Fruit fly (Drosophila melanogaster): ENCODE results near the gene Arts.

The Arts gene

dm6 chr3L:16580049-16580448, 22.6 kb upstream of the Arts start, which contains the start of gene nxf2:
Gene nxf2, minus strand, starts transcription at chr3L:16580306.
- TF ChIP-seq ttk (optimal IDR thresholded peaks at IDR 0.05) (no peak), psq (optimal IDR thresholded peaks at IDR 0.05) (no peak), Myc (optimal IDR thresholded peaks at IDR 0.05) (no peak), Sin3A (optimal IDR thresholded peaks at IDR 0.05) (no peak), h (optimal IDR thresholded peaks at IDR 0.05) (no peak), insv (optimal IDR thresholded peaks at IDR 0.05) (no peak)

DNA sequence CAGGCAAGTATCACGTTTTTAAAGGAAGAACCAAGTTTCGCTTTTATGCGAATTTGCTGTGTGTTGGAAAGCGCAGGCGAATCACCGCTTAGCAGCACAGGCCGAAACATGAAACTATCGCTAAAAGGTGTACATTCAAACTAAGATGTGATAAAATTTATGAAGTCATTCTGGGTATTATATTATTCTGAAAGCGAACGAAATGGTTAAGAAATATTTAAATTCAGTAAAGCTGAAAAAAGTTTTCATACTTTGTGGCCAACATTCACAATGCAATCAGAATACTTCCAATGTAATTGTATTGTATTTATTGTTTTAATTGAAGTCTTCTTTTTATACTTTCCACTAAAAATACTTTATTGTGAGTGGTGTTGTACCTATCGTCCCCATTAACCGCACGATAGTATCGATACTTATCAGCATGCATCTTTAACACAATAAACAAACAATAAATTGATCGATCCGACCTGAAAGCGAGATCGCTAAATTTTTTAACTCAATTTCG, 21.4 kb upstream of the Arts start, which contains the start of gene Smn:
Gene Smn, minus strand, starts transcription at position 347 of the 505 bp plus-strand sequence.
- TF ChIP-seq h (optimal IDR thresholded peaks at IDR 0.05): no peak

DNA sequence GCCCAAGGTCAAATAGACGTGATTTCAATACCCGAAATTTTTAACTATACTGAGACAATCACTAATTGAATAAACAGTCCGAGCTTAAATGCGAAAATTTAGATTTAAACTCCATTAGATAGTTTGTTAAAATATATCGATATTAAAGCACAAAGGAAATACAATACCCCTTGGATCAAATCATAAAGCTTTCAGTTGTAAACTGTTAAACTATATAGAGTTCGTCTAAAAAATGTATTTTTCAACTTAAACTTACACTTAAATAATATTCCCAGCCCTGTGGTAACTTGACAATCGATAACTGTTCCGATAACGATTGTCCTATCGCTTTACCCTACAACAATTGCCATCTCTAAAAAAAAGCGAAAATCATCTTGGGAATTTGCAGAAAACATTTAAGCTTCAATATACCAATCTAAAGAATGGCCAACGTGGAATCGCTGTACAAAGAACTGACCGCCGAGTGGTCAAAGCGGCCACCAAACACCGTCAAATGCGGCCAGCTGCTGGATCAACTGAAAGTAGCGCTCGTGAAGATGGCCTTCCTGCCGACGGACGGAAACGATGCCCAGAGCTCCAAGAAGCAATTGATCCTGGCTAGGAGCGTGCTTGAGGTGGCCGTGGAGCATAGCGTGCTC, 19.9 kb upstream of the Arts start, which contains the start of gene Rpn12:
Gene Rpn12, plus strand, starts transcription at position 351 of the 638 bp plus-strand sequence.
- TF ChIP-seq h (optimal IDR thresholded peaks at IDR 0.05) (no peak), insv (optimal IDR thresholded peaks at IDR 0.05) (no peak), psq (optimal IDR thresholded peaks at IDR 0.05) (no peak), Myc (optimal IDR thresholded peaks at IDR 0.05) (no peak), Sin3A (optimal IDR thresholded peaks at IDR 0.05) (no peak), ttk (optimal IDR thresholded peaks at IDR 0.05) (no peak)

DNA sequence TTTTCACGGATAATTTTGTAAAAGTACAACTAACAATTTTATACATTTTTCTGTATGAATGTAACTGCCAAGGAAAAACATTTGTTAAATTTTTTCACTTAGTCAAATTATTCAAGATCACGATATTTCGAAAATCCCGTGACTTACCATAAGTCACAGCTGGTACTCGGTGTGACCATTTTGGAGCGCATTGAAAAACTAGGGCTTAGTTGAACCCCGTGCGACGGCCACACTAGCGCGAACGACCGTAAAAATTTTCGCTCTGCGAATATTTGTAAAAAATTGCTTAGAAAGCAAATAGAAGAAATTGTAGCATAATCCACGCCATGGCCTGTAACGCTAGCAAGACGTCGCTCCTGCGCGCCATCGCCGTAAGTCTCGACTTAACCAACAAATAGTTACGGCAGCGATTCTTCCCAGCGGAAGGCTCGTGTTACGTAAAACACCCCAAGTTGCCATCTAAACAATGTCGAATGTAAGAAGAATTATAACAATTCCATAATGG, 18.5 kb upstream of the Arts start, which contains the start of gene UQCR-C2:
Gene UQCR-C2, plus strand, starts transcription at position 51 of the 505 bp plus-strand sequence.
- TF ChIP-seq Sin3A (optimal IDR thresholded peaks at IDR 0.05) (no peak), h (optimal IDR thresholded peaks at IDR 0.05) (no peak), ttk (optimal IDR thresholded peaks at IDR 0.05) (no peak), Myc (optimal IDR thresholded peaks at IDR 0.05) (no peak), psq (optimal IDR thresholded peaks at IDR 0.05) (no peak), insv (optimal IDR thresholded peaks at IDR 0.05) (no peak)

- no peak for TF ChIP-seq ttk (optimal IDR thresholded peaks at IDR 0.05)
- TF ChIP-seq h (optimal IDR thresholded peaks at IDR 0.05): no peak
- no peak for TF ChIP-seq psq (optimal IDR thresholded peaks at IDR 0.05)
- no peak for TF ChIP-seq insv (optimal IDR thresholded peaks at IDR 0.05)
- no peak for TF ChIP-seq Myc (optimal IDR thresholded peaks at IDR 0.05)
- no peak for TF ChIP-seq Sin3A (optimal IDR thresholded peaks at IDR 0.05)
Measured at dm6 chr3L:16586989-16587388, 15.7 kb upstream of the Arts start, which contains the start of the genes Syx8 and CG32163. Gene Syx8, minus strand, starts transcription at chr3L:16587057. Gene CG32163, plus strand, starts transcription at chr3L:16587157.

DNA sequence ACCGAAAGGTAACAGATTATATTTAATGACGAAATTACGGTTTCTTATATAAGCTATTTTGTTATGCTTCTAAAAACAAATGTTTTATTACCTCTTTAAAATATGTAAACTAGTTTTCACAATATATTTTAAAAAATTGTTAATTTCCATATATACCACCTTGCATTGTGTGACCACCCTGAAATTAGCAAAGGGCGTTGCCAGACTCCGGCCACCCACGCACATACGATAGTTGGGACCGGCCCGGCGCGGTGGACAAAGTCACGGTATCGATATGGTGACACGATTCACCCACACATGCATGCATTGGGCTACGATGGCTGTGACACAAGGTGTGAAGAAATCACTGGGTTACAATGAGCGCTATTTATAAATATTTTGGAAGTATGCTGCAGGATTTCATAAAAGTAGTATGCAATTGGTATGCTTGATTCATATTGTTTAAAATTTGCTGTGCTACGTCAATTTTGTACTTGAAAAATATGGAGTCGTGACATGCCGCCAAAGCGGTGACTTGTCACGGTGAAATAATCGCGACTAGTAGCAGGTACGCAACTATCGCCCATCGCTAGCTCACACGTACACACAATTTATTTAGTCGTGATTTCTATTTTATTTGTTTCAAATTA, 14.5 kb upstream of the Arts start:
- TF ChIP-seq psq (optimal IDR thresholded peaks at IDR 0.05): no peak
- TF ChIP-seq insv (optimal IDR thresholded peaks at IDR 0.05): no peak
- TF ChIP-seq ttk (optimal IDR thresholded peaks at IDR 0.05): no peak
- no peak for TF ChIP-seq h (optimal IDR thresholded peaks at IDR 0.05)
- TF ChIP-seq Sin3A (optimal IDR thresholded peaks at IDR 0.05): no peak
- TF ChIP-seq Myc (optimal IDR thresholded peaks at IDR 0.05): no peak

DNA sequence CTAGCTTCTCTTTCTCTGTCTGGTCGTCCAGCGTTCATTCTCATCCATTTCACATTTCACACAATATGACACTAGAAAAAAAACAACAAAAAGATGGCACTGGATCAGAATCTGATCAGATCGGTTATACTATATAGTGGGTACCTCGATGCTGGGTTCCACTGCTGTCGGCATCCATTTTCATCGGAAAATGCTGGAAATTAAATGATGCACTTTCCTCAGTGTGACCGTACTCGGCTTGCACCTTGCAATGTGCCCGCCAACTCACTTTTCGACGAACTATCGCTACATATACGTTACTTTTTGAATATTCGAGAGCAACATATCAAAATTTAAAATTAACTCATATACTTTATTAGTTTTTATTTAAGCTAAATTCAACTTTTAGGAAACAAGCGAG, 11.8 kb upstream of the Arts start, which contains the start of gene tra:
Gene tra, minus strand, starts transcription at position 191 of the 400 bp plus-strand sequence.
- TF ChIP-seq psq (optimal IDR thresholded peaks at IDR 0.05) (no peak), insv (optimal IDR thresholded peaks at IDR 0.05) (no peak), Sin3A (optimal IDR thresholded peaks at IDR 0.05) (no peak), Myc (optimal IDR thresholded peaks at IDR 0.05) (no peak), h (optimal IDR thresholded peaks at IDR 0.05) (no peak), ttk (optimal IDR thresholded peaks at IDR 0.05) (no peak)

DNA sequence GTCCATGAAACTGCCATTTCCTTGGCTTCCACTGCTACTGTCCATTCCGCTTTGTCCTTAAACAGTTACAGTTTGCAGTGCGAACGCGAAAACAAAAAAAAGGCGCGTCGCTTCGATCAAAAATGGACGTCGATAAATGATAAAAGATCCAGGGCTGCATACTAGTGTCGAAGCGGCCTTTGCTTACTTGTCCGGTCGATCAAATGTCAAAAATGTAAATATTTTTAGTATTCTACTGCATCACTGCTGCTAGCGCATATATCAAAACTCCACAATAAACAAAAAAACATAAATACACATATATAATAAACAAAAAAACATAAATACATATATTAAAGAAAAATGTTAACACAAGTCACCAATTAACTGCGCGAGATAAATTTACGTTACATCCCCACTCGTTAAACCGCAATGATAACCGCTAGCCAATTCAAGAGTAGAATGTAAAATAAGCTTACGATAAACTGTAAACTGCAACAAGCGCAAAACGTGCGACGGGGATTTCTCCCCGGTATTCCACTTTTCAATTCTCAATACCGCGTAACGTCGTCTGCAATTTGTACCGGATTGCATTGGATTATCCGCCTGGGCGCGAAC, 7.6 kb upstream of the Arts start, which contains the start of the genes spd-2 and Apl:
Gene spd-2, minus strand, starts transcription at position 93 of the 597 bp plus-strand sequence.
Gene Apl, plus strand, starts transcription at position 260 of the 597 bp plus-strand sequence.
- TF ChIP-seq Sin3A (optimal IDR thresholded peaks at IDR 0.05) (no peak), ttk (optimal IDR thresholded peaks at IDR 0.05) (no peak), insv (optimal IDR thresholded peaks at IDR 0.05) (no peak), psq (optimal IDR thresholded peaks at IDR 0.05) (no peak), h (optimal IDR thresholded peaks at IDR 0.05) (no peak), Myc (optimal IDR thresholded peaks at IDR 0.05) (no peak)

- TF ChIP-seq Sin3A (optimal IDR thresholded peaks at IDR 0.05): no peak
- no peak for TF ChIP-seq Myc (optimal IDR thresholded peaks at IDR 0.05)
- no peak for TF ChIP-seq h (optimal IDR thresholded peaks at IDR 0.05)
- no peak for TF ChIP-seq psq (optimal IDR thresholded peaks at IDR 0.05)
- TF ChIP-seq ttk (optimal IDR thresholded peaks at IDR 0.05): no peak
Measured at dm6 chr3L:16609120-16609519, 6.5 kb downstream of the Arts start, which contains the start of gene CG4098. Gene CG4098, minus strand, starts transcription at chr3L:16609347.

dm6 chr3L:16610201-16610600, 7.5 kb downstream of the Arts start, which contains the start of gene Prosbeta6:
Gene Prosbeta6, minus strand, starts transcription at chr3L:16610418.
- TF ChIP-seq insv (optimal IDR thresholded peaks at IDR 0.05): no peak
- TF ChIP-seq Sin3A (optimal IDR thresholded peaks at IDR 0.05): no peak
- TF ChIP-seq Myc (optimal IDR thresholded peaks at IDR 0.05): no peak
- TF ChIP-seq psq (optimal IDR thresholded peaks at IDR 0.05): no peak
- TF ChIP-seq h (optimal IDR thresholded peaks at IDR 0.05): no peak
- TF ChIP-seq ttk (optimal IDR thresholded peaks at IDR 0.05): no peak

- no peak for TF ChIP-seq psq (optimal IDR thresholded peaks at IDR 0.05)
- TF ChIP-seq Myc (optimal IDR thresholded peaks at IDR 0.05): no peak
- no peak for TF ChIP-seq ttk (optimal IDR thresholded peaks at IDR 0.05)
- no peak for TF ChIP-seq h (optimal IDR thresholded peaks at IDR 0.05)
- no peak for TF ChIP-seq Sin3A (optimal IDR thresholded peaks at IDR 0.05)
- no peak for TF ChIP-seq insv (optimal IDR thresholded peaks at IDR 0.05)
Measured at dm6 chr3L:16612152-16612551, 9.5 kb downstream of the Arts start, which contains the start of gene CG4101. Gene CG4101, plus strand, starts transcription at chr3L:16612486.

Measured in Kc167 (cell line).